Worm (Caenorhabditis elegans) whole organism, young adult: Measurements from ENCODE around the gene Y79H2A.4.

ENCODE experiments used
- B0035.1 ChIP-seq: sonication (generic microtip); optimal IDR thresholded peaks from 2 replicates; lab custom pipeline; 2016; ENCODE audit warnings: missing genetic modification characterization, mild to moderate bottlenecking, missing compliant biosample characterization, missing genotype, missing genetic modification reagents
- D2030.7 ChIP-seq: fragments of 200-800 bp; sonication (Bioruptor generic); IDR thresholded peaks from 2 replicates; pipeline ENCODE4 v1.3.6; 2022; ENCODE audit warnings: missing genetic modification reagents, missing genetic modification characterization, missing compliant biosample characterization
- F10E7.11 ChIP-seq: sonication (generic microtip); optimal IDR thresholded peaks from 2 replicates; lab custom pipeline; 2017; ENCODE audit warnings: mild to moderate bottlenecking, missing genetic modification characterization, moderate library complexity, missing compliant biosample characterization
- F23B12.7 ChIP-seq: sonication (generic microtip); optimal IDR thresholded peaks from 2 replicates; lab custom pipeline; 2017; ENCODE audit warnings: missing genetic modification characterization, mild to moderate bottlenecking, missing compliant biosample characterization, antibody characterized with exemption, moderate library complexity; ENCODE audit not compliant: insufficient read depth
- F52B5.7 ChIP-seq: sonication (generic microtip); optimal IDR thresholded peaks from 2 replicates; lab custom pipeline; 2016; ENCODE audit warnings: mild to moderate bottlenecking, missing genetic modification characterization, missing compliant biosample characterization
- Y53F4B.3 ChIP-seq: fragments of 200-800 bp; sonication (Bioruptor generic); IDR thresholded peaks from 2 replicates; pipeline ENCODE4 v1.3.6; 2022; ENCODE audit warnings: missing genetic modification reagents, missing genetic modification characterization, missing compliant biosample characterization
- Y67H2A.10 ChIP-seq: fragments of 200-800 bp; sonication (Bioruptor generic); conservative IDR thresholded peaks from 2 replicates; pipeline ENCODE4 v1.3.6; 2022; ENCODE audit warnings: missing genetic modification reagents, missing genetic modification characterization, missing compliant biosample characterization
- attf-3 ChIP-seq: fragments of 200-800 bp; sonication (Bioruptor generic); conservative IDR thresholded peaks from 2 replicates; pipeline ENCODE4 v1.3.6; 2022; ENCODE audit warnings: missing genetic modification reagents, missing genetic modification characterization, missing compliant biosample characterization
- attf-6 ChIP-seq: fragments of 200-800 bp; sonication (Bioruptor generic); IDR thresholded peaks from 2 replicates; pipeline ENCODE4 v1.3.6; 2022; ENCODE audit warnings: missing genetic modification reagents, missing genetic modification characterization, missing compliant biosample characterization
- bed-1 ChIP-seq: fragments of 200-800 bp; sonication (Bioruptor generic); IDR thresholded peaks from 2 replicates; pipeline ENCODE4 v1.3.6; 2022; ENCODE audit warnings: missing genetic modification reagents, missing genetic modification characterization, missing compliant biosample characterization
- bed-2 ChIP-seq: fragments of 200-800 bp; sonication (Bioruptor generic); IDR thresholded peaks from 2 replicates; pipeline ENCODE4 v1.3.6; 2022; ENCODE audit warnings: missing genetic modification reagents, missing genetic modification characterization, missing compliant biosample characterization
- ccch-3 ChIP-seq: fragments of 200-800 bp; sonication (Bioruptor generic); optimal IDR thresholded peaks from 2 replicates; lab custom pipeline; 2018; ENCODE audit warnings: mild to moderate bottlenecking, missing genetic modification characterization, missing compliant biosample characterization
- ceh-79 ChIP-seq: sonication (generic microtip); optimal IDR thresholded peaks from 2 replicates; lab custom pipeline; 2017; ENCODE audit warnings: mild to moderate bottlenecking, missing genetic modification characterization, missing compliant biosample characterization
- dox-1 ChIP-seq: fragments of 200-800 bp; sonication (Bioruptor generic); IDR thresholded peaks from 2 replicates; pipeline ENCODE4 v1.3.6; 2022; ENCODE audit warnings: missing genetic modification reagents, missing genetic modification characterization, missing compliant biosample characterization
- dpl-1 ChIP-seq: fragments of 150-350 bp; optimal IDR thresholded peaks from 2 replicates; lab custom pipeline; 2014; ENCODE audit warnings: missing biosample characterization, missing genetic modification reagents, missing genetic modification characterization
- efl-1 ChIP-seq: fragments of 150-350 bp; optimal IDR thresholded peaks from 2 replicates; lab custom pipeline; 2014; ENCODE audit warnings: missing biosample characterization, missing genetic modification reagents, missing genetic modification characterization
- egl-44 ChIP-seq: fragments of 200-800 bp; sonication (Bioruptor generic); IDR thresholded peaks from 2 replicates; pipeline ENCODE4 v1.3.6; 2022; ENCODE audit warnings: missing genetic modification reagents, missing genetic modification characterization, missing compliant biosample characterization
- egrh-3 ChIP-seq: fragments of 200-800 bp; sonication (Bioruptor generic); IDR thresholded peaks from 2 replicates; pipeline ENCODE4 v1.3.6; 2022; ENCODE audit warnings: missing genetic modification reagents, missing genetic modification characterization, missing compliant biosample characterization
- hmg-1.2 ChIP-seq: fragments of 200-800 bp; sonication (Bioruptor generic); IDR thresholded peaks from 2 replicates; pipeline ENCODE4 v1.3.6; 2022; ENCODE audit warnings: missing genetic modification reagents, missing genetic modification characterization, missing compliant biosample characterization
- hsf-1 ChIP-seq: fragments of 200-800 bp; sonication (Bioruptor generic); IDR thresholded peaks from 2 replicates; pipeline ENCODE4 v1.3.6; 2022; ENCODE audit warnings: missing genetic modification reagents, missing genetic modification characterization, missing compliant biosample characterization
- lag-1 ChIP-seq: fragments of 200-800 bp; sonication (Bioruptor generic); IDR thresholded peaks from 2 replicates; pipeline ENCODE4 v1.3.6; 2022; ENCODE audit warnings: missing genetic modification reagents, missing genetic modification characterization, missing compliant biosample characterization
- lin-26 ChIP-seq: fragments of 200-800 bp; sonication (Bioruptor generic); IDR thresholded peaks from 2 replicates; pipeline ENCODE4 v1.3.6; 2022; ENCODE audit warnings: missing genetic modification reagents, missing genetic modification characterization, missing compliant biosample characterization
- lin-35 ChIP-seq, 3 experiments: fragments of 150-350 bp in 2 of 3; sonication (generic microtip) in 1 of 3; optimal IDR thresholded peaks; 2 replicates each; lab custom pipeline; 2014 to 2018; ENCODE audit warnings: missing biosample characterization in 3 of 3, missing genetic modification characterization in 3 of 3, missing genetic modification reagents in 3 of 3
- lin-40 ChIP-seq: sonication (generic microtip); optimal IDR thresholded peaks from 2 replicates; lab custom pipeline; 2016; ENCODE audit warnings: missing genetic modification characterization, mild to moderate bottlenecking, missing compliant biosample characterization, missing genotype, missing genetic modification reagents
- lsl-1 ChIP-seq: fragments of 200-800 bp; sonication (Bioruptor generic); optimal IDR thresholded peaks from 2 replicates; lab custom pipeline; 2018; ENCODE audit warnings: mild to moderate bottlenecking, missing genetic modification characterization, moderate library complexity, missing compliant biosample characterization
- madf-6 ChIP-seq: fragments of 200-800 bp; sonication (Bioruptor generic); IDR thresholded peaks from 2 replicates; pipeline ENCODE4 v1.3.6; 2022; ENCODE audit warnings: missing genetic modification reagents, missing genetic modification characterization, missing compliant biosample characterization
- madf-8 ChIP-seq: fragments of 200-800 bp; sonication (Bioruptor generic); conservative IDR thresholded peaks from 2 replicates; pipeline ENCODE4 v1.3.6; 2022; ENCODE audit warnings: missing genetic modification reagents, missing genetic modification characterization, missing compliant biosample characterization
- mcd-1 ChIP-seq: fragments of 200-800 bp; sonication (Bioruptor generic); IDR thresholded peaks from 2 replicates; pipeline ENCODE4 v1.3.6; 2022; ENCODE audit warnings: missing genetic modification reagents, missing genetic modification characterization, missing compliant biosample characterization
- mes-4 ChIP-seq: sonication (generic microtip); optimal IDR thresholded peaks from 2 replicates; lab custom pipeline; 2016; ENCODE audit warnings: missing genotype, missing genetic modification characterization, missing compliant biosample characterization
- nfyb-1 ChIP-seq: fragments of 200-800 bp; sonication (Bioruptor generic); IDR thresholded peaks from 2 replicates; pipeline ENCODE4 v1.3.6; 2022; ENCODE audit warnings: missing genetic modification reagents, missing genetic modification characterization, missing compliant biosample characterization
- nhr-27 ChIP-seq: fragments of 200-800 bp; sonication (Bioruptor generic); optimal IDR thresholded peaks from 2 replicates; lab custom pipeline; 2018; ENCODE audit warnings: mild to moderate bottlenecking, missing genetic modification characterization, moderate library complexity, missing compliant biosample characterization
- pbrm-1 ChIP-seq: fragments of 200-800 bp; sonication (Bioruptor generic); IDR thresholded peaks from 2 replicates; pipeline ENCODE4 v1.3.6; 2022; ENCODE audit warnings: missing genetic modification reagents, missing genetic modification characterization, missing compliant biosample characterization
- sdz-38 ChIP-seq: sonication (generic microtip); optimal IDR thresholded peaks from 2 replicates; lab custom pipeline; 2016; ENCODE audit warnings: missing genotype, missing genetic modification characterization, missing compliant biosample characterization
- snpc-3.4 ChIP-seq: sonication (generic microtip); optimal IDR thresholded peaks from 2 replicates; lab custom pipeline; 2017; ENCODE audit warnings: missing genetic modification characterization, mild to moderate bottlenecking, missing compliant biosample characterization, antibody characterized with exemption, moderate library complexity, missing genotype, missing genetic modification reagents
- sptf-2 ChIP-seq: fragments of 200-800 bp; sonication (Bioruptor generic); optimal IDR thresholded peaks from 2 replicates; lab custom pipeline; 2018; ENCODE audit warnings: mild to moderate bottlenecking, missing genetic modification characterization, missing compliant biosample characterization
- tbp1 ChIP-seq: fragments of 200-800 bp; sonication (Bioruptor generic); optimal IDR thresholded peaks from 2 replicates; lab custom pipeline; 2018; ENCODE audit warnings: mild to moderate bottlenecking, missing genetic modification characterization, missing compliant biosample characterization
- tbx-9 ChIP-seq: sonication (generic microtip); optimal IDR thresholded peaks from 2 replicates; lab custom pipeline; 2016; ENCODE audit warnings: borderline replicate concordance, missing genetic modification characterization, inconsistent platforms, missing compliant biosample characterization
- zfh-2 ChIP-seq: fragments of 200-800 bp; sonication (Bioruptor generic); conservative IDR thresholded peaks from 2 replicates; pipeline ENCODE4 v1.3.6; 2022; ENCODE audit warnings: missing genetic modification reagents, missing genetic modification characterization, missing compliant biosample characterization

Y79H2A.4 gene

DNA sequence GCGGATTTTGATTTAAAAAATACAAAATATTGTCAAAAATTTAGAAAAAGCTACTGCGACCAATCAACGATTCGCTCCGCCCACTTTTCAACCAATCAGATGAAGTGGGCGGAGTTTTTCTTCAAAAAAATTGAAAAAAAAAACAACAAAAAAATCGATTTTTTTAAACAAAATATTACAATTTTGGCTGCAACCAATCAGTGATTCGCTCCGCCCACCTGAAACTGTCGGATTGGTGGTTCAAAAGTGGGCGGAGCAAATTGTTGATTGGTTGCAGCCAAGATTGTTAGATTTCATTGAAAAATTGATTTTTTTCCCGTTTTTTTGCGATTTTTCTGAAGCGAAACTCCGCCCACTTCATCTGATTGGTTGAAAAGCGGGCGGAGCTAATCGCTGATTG lies 7.8 kb upstream of the Y79H2A.4 start:
- no peak for TF ChIP-seq bed-1 (GFP tag; lab: Robert Waterston, UW)
- TF ChIP-seq Y53F4B.3, result no peak
- TF ChIP-seq nfyb-1 (GFP tag; lab: Robert Waterston, UW), result 0 out of 2 replicates have a peak, but pooled peaks have one; percentile 30

DNA sequence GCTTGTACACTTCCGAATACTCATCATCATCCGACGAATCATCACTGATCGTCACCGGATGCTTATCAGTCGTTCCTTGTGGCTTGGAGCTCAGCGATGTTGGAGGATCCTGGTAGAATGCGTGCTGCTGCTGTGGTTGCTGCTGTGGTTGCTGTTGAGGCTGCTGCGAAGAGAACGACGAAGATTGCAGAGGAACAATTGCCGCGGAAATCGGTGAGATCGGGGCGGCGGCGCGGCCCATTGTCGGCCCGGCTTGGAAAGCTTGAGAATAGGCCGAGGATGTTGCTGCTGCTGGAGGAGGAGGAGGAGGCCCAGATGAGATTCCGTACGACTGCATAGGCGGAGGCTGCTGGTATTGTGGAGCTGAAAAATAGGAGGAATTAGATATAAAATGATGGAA lies 6.8 kb upstream of the Y79H2A.4 start:
- TF ChIP-seq mes-4 (tag; lab: Kevin White, UChicago) (no peak), egrh-3 (GFP tag; lab: Robert Waterston, UW) (peak; percentile 81), zfh-2 (peak; percentile 90)

DNA sequence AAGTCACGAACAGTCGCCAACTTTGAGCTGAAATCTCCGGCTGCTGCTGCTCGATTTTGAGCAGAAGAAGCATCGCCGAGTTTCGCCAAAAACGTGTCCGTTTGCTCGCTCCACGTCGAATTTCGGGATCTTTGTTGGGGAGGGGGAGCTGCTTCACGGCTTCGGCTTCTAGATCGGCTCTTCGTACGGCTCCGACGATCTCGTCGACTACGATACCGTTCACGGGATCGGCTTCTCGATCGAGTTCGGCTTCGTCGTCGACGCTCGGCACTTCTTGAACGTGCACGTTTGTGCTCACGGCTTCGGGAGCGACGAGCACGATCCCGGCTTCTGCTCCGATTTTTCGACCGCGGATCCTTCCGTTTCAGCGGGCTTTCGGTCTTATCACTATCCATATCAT lies 3.9 kb upstream of the Y79H2A.4 start:
- no peak for TF ChIP-seq attf-3 (GFP tag; lab: Robert Waterston, UW)
- 0 out of 2 replicates have a peak, but pooled peaks have one; percentile 16 for TF ChIP-seq nfyb-1 (GFP tag; lab: Robert Waterston, UW)
- TF ChIP-seq F52B5.7 (tag; lab: Kevin White, UChicago), result no peak
- TF ChIP-seq zfh-2, result peak; percentile 90
- TF ChIP-seq egl-44 (GFP tag; lab: Robert Waterston, UW), result no peak
- no peak for TF ChIP-seq dpl-1
- TF ChIP-seq egrh-3 (GFP tag; lab: Robert Waterston, UW), result peak; percentile 70; the same call in 1 of the 2 replicates

DNA sequence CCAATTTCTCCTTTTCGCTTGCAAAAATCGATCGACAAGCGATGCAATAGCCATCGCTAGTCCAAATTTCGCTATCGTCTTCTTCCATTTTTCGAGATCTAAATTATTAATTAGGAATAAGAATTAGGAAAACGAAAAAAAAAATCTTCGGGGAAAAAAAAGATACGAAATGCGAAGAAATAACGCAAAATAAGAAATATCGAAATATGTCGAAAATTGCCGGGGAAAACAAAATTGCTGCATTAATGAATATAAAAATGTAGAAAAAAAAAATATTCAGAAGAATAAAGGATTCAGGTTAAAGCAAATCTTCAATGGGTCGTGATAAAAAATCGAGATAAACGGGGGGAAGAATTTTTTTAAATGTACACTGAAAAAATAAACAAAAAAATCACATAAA lies 11.1 kb downstream of the Y79H2A.4 start, which contains the start of gene Y79H2A.3:
TSS of gene Y79H2A.3 (minus strand) at position 101 of the 400 bp plus-strand sequence.
- TF ChIP-seq Y53F4B.3 (no peak), hsf-1 (no peak)

DNA sequence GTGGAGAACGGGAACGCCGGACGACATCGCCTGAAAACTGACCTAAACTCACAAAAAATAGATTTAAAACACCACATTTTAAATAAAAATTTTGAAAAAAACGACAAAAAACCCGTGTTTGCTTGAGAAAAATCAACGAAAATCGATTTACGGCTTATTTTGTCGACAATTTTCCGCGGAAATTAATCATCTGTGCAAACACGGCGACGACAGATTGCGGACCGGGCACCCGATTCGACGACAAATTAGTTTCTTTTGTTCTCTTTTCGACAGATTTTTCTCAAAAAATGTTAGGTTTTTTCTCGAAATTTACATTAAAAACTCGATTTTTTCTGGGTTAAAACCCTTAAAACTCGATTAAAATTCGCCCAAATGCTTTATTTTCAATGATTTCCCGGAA lies 17.3 kb downstream of the Y79H2A.4 start, which contains the start of gene arx-3:
TSS of gene arx-3 (minus strand) at position 30 of the 400 bp plus-strand sequence.
- TF ChIP-seq lin-35 (GFP tag; optimal IDR thresholded peaks at IDR 0.05; lab: Kevin White, UChicago) (no peak), attf-3 (GFP tag; lab: Robert Waterston, UW) (no peak), nhr-27 (tag; lab: Kevin White, UChicago) (no peak), madf-8 (no peak), lin-26 (GFP tag; lab: Robert Waterston, UW) (no peak), bed-2 (GFP tag; lab: Robert Waterston, UW) (no peak), D2030.7 (GFP tag; lab: Robert Waterston, UW) (no peak), pbrm-1 (GFP tag; lab: Robert Waterston, UW) (0 out of 2 replicates have a peak, but pooled peaks have one; percentile 7), hmg-1.2 (GFP tag; lab: Robert Waterston, UW) (0 out of 2 replicates have a peak, but pooled peaks have one; percentile 12), efl-1 (GFP tag; lab: Kevin White, UChicago) (peak; percentile 23), sdz-38 (tag; lab: Kevin White, UChicago) (no peak), Y67H2A.10 (GFP tag; lab: Robert Waterston, UW) (no peak), lin-40 (tag; lab: Kevin White, UChicago) (peak; percentile 7), tbp1 (GFP tag; lab: Kevin White, UChicago) (no peak), lsl-1 (GFP tag; lab: Kevin White, UChicago) (no peak), F10E7.11 (tag; lab: Kevin White, UChicago) (no peak), sptf-2 (GFP tag; lab: Kevin White, UChicago) (no peak), tbx-9 (tag; lab: Kevin White, UChicago) (no peak), mcd-1 (GFP tag; lab: Robert Waterston, UW) (peak; percentile 20; the same call in 1 of the 2 replicates), dox-1 (GFP tag; lab: Robert Waterston, UW) (0 out of 2 replicates have a peak, but pooled peaks have one; percentile 10), snpc-3.4 (no peak), F23B12.7 (tag; lab: Kevin White, UChicago) (no peak), ccch-3 (GFP tag; lab: Kevin White, UChicago) (no peak), ceh-79 (no peak), attf-6 (GFP tag; lab: Robert Waterston, UW) (no peak), lag-1 (GFP tag; lab: Robert Waterston, UW) (no peak), madf-6 (GFP tag; lab: Robert Waterston, UW) (0 out of 2 replicates have a peak, but pooled peaks have one; percentile 20), B0035.1 (no peak)
